Fruit fly (Drosophila melanogaster): ENCODE results near the gene kmr.

kmr gene

dm6 chr3R:13686371-13687211, 28.4 kb upstream of the kmr start, which contains the start of gene omd (continued):
- peak; percentile 79 for TF ChIP-seq CG4328 (GFP tag; optimal IDR thresholded peaks at IDR 0.05)
- peak; percentile 73 for TF ChIP-seq CG3281 (GFP tag; optimal IDR thresholded peaks at IDR 0.05)
- no peak for TF ChIP-seq CG2889 (GFP tag; IDR thresholded peaks at IDR 0.05)
- TF ChIP-seq CG12391 (tag; optimal IDR thresholded peaks at IDR 0.05), result peak; percentile 37
- peak; percentile 17 for TF ChIP-seq CG9609 (GFP tag; optimal IDR thresholded peaks at IDR 0.05)
- TF ChIP-seq Deaf1 (tag; optimal IDR thresholded peaks at IDR 0.05), result no peak
- 0 out of 2 replicates have a peak, but pooled peaks have one; percentile 23 for TF ChIP-seq CG13287 (GFP tag; IDR thresholded peaks at IDR 0.05; ENCODE audit: partially characterized antibody)
- TF ChIP-seq Bteb2 (GFP tag; optimal IDR thresholded peaks at IDR 0.05), result peak; percentile 42
- TF ChIP-seq B-H2 (GFP tag; optimal IDR thresholded peaks at IDR 0.05), result peak; percentile 34
- no peak for TF ChIP-seq run (tag; optimal IDR thresholded peaks at IDR 0.05)
- TF ChIP-seq ab (GFP tag; optimal IDR thresholded peaks at IDR 0.05), result no peak
- peak; percentile 39 for TF ChIP-seq shn (GFP tag; optimal IDR thresholded peaks at IDR 0.05)
- peak; percentile 84 for TF ChIP-seq CG7987 (GFP tag; optimal IDR thresholded peaks at IDR 0.05)
- peak; percentile 41 for TF ChIP-seq HLH54F (GFP tag; optimal IDR thresholded peaks at IDR 0.05)
- TF ChIP-seq CG6813 (GFP tag; optimal IDR thresholded peaks at IDR 0.05), result peak; percentile 85
- TF ChIP-seq HHEX (GFP tag; optimal IDR thresholded peaks at IDR 0.05), result peak; percentile 66
- no peak for TF ChIP-seq Rx (GFP tag; IDR thresholded peaks at IDR 0.05)
- peak; percentile 33 for TF ChIP-seq CG5245 (GFP tag; optimal IDR thresholded peaks at IDR 0.05)
- TF ChIP-seq CG17568 (GFP tag; optimal IDR thresholded peaks at IDR 0.05), result no peak
- peak; percentile 18 for TF ChIP-seq CG12104 (GFP tag; optimal IDR thresholded peaks at IDR 0.05)
- peak; percentile 75; the same call in 1 of the 3 replicates for TF ChIP-seq otp (GFP tag; IDR thresholded peaks at IDR 0.05)
- TF ChIP-seq usp (GFP tag; optimal IDR thresholded peaks at IDR 0.05), result no peak
- peak; percentile 49 for TF ChIP-seq CHES-1-like (GFP tag; optimal IDR thresholded peaks at IDR 0.05)
- TF ChIP-seq Pdp1 (GFP tag; optimal IDR thresholded peaks at IDR 0.05), result peak; percentile 43 to 83
- TF ChIP-seq CG12769 (tag; optimal IDR thresholded peaks at IDR 0.05), result no peak
- TF ChIP-seq gcm2 (GFP tag; optimal IDR thresholded peaks at IDR 0.05), result peak; percentile 56
- no peak for TF ChIP-seq Dref (GFP tag; IDR thresholded peaks at IDR 0.05)
- peak; percentile 61 for TF ChIP-seq cwo (GFP tag; optimal IDR thresholded peaks at IDR 0.05)
- peak in 1 of 2 experiments; percentile 45 for TF ChIP-seq Eip74EF (GFP tag; optimal IDR thresholded peaks at IDR 0.05)
- TF ChIP-seq Hr39 (optimal IDR thresholded peaks at IDR 0.05), result no peak
- TF ChIP-seq Adf1 (GFP tag; IDR thresholded peaks at IDR 0.05), result peak; percentile 51; the same call in 1 of the 2 replicates
- no peak for TF ChIP-seq mld (GFP tag; IDR thresholded peaks at IDR 0.05; ENCODE audit: partially characterized antibody)
- TF ChIP-seq ERR (GFP tag; optimal IDR thresholded peaks at IDR 0.05), result peak; percentile 24
- TF ChIP-seq wek (GFP tag; optimal IDR thresholded peaks at IDR 0.05), result peak; percentile 80
- peak in 1 of 2 experiments; percentile 69 for TF ChIP-seq Hr51 (GFP tag; optimal IDR thresholded peaks at IDR 0.05)
- no peak for TF ChIP-seq amos (GFP tag; IDR thresholded peaks at IDR 0.05; ENCODE audit: partially characterized antibody)
- TF ChIP-seq ato (GFP tag; IDR thresholded peaks at IDR 0.05; ENCODE audit: partially characterized antibody), result no peak
- TF ChIP-seq CG9817 (tag; optimal IDR thresholded peaks at IDR 0.05), result peak; percentile 17
- peak; percentile 61 for TF ChIP-seq CG12236 (GFP tag; optimal IDR thresholded peaks at IDR 0.05)
- TF ChIP-seq Blimp-1 (GFP tag; optimal IDR thresholded peaks at IDR 0.05), result no peak
- TF ChIP-seq gem (tag; optimal IDR thresholded peaks at IDR 0.05), result no peak
- TF ChIP-seq CrebB (tag; optimal IDR thresholded peaks at IDR 0.05), result peak; percentile 89
- TF ChIP-seq CG2202 (tag; optimal IDR thresholded peaks at IDR 0.05), result peak; percentile 69
- no peak for TF ChIP-seq Dip2 (GFP tag; IDR thresholded peaks at IDR 0.05)
- no peak for TF ChIP-seq CG17802 (tag; optimal IDR thresholded peaks at IDR 0.05)
- peak; percentile 75 for TF ChIP-seq CG13296 (GFP tag; optimal IDR thresholded peaks at IDR 0.05)
- TF ChIP-seq ci (GFP tag; IDR thresholded peaks at IDR 0.05), result peak; percentile 78; the same call in 2 of the 3 replicates
- TF ChIP-seq Xrp1 (GFP tag; IDR thresholded peaks at IDR 0.05), result peak; percentile 81
